Fruit fly (Drosophila melanogaster) whole organism, embryonic: ENCODE measurements around the gene Ret.

Experiments
- Ada2b ChIP-seq: fragments of 200-800 bp; sonication (Bioruptor generic); IDR thresholded peaks from 2 replicates; pipeline ENCODE4 v1.3.6; 2022; ENCODE audit warnings: missing biosample characterization, missing genetic modification characterization
- Atf6 ChIP-seq: fragments of 200-800 bp; sonication (Bioruptor generic); IDR thresholded peaks from 2 replicates; pipeline ENCODE4 v1.3.6; 2022; ENCODE audit warnings: missing biosample characterization, missing genetic modification characterization
- BEAF-32 ChIP-seq: fragments of 200-800 bp; sonication (Bioruptor generic); optimal IDR thresholded peaks from 3 replicates; lab custom pipeline; 2017; ENCODE audit warnings: missing biosample characterization, missing genetic modification characterization, mild to moderate bottlenecking, moderate library complexity, missing genetic modification reagents
- CG10321 ChIP-seq: fragments of 200-800 bp; sonication (Bioruptor generic); IDR thresholded peaks from 2 replicates; pipeline ENCODE4 v1.3.6; 2022; ENCODE audit warnings: missing biosample characterization, missing genetic modification characterization
- CG12769 ChIP-seq: fragments of 200-800 bp; sonication (Bioruptor generic); optimal IDR thresholded peaks from 2 replicates; lab custom pipeline; 2019; ENCODE audit warnings: missing biosample characterization, mild to moderate bottlenecking, missing genetic modification characterization, moderate library complexity
- CG12942 ChIP-seq: fragments of 200-800 bp; sonication (Bioruptor generic); optimal IDR thresholded peaks from 3 replicates; lab custom pipeline; 2016; ENCODE audit warnings: missing biosample characterization, missing genetic modification characterization
- CG16813 ChIP-seq: fragments of 200-800 bp; sonication (Bioruptor generic); IDR thresholded peaks from 3 replicates; pipeline ENCODE4 v1.3.6; 2022; ENCODE audit warnings: missing biosample characterization, missing genetic modification characterization; ENCODE audit not compliant: partially characterized antibody
- CG17829 ChIP-seq: fragments of 200-800 bp; optimal IDR thresholded peaks from 2 replicates; lab custom pipeline; 2019; ENCODE audit warnings: missing biosample characterization, mild to moderate bottlenecking, missing genetic modification characterization, moderate library complexity
- CG2199 ChIP-seq: fragments of 200-800 bp; sonication (Bioruptor generic); IDR thresholded peaks from 3 replicates; pipeline ENCODE4 v1.3.6; 2022; ENCODE audit warnings: missing biosample characterization, missing genetic modification characterization
- CG2889 ChIP-seq: fragments of 200-800 bp; sonication (Bioruptor generic); IDR thresholded peaks from 3 replicates; pipeline ENCODE4 v1.3.6; 2022; ENCODE audit warnings: missing biosample characterization, missing genetic modification characterization
- CG30403 ChIP-seq: fragments of 200-800 bp; sonication (Bioruptor generic); optimal IDR thresholded peaks from 3 replicates; lab custom pipeline; 2016; ENCODE audit warnings: missing biosample characterization, missing genetic modification characterization
- CG30431 ChIP-seq: fragments of 200-800 bp; sonication (Bioruptor generic); optimal IDR thresholded peaks from 2 replicates; lab custom pipeline; 2017; ENCODE audit warnings: missing biosample characterization, missing genetic modification characterization
- CG32767 ChIP-seq: fragments of 200-800 bp; sonication (Bioruptor generic); IDR thresholded peaks from 2 replicates; pipeline ENCODE4 v1.3.6; 2022; ENCODE audit warnings: missing biosample characterization, missing genetic modification characterization
- CG3847 ChIP-seq: fragments of 200-800 bp; sonication (Bioruptor generic); IDR thresholded peaks from 2 replicates; pipeline ENCODE4 v1.3.6; 2022; ENCODE audit warnings: missing biosample characterization, missing genetic modification characterization
- CG3995 ChIP-seq: fragments of 200-800 bp; sonication (Bioruptor generic); optimal IDR thresholded peaks from 3 replicates; lab custom pipeline; 2016; ENCODE audit warnings: missing biosample characterization, missing genetic modification characterization
- CG4360 ChIP-seq: fragments of 200-800 bp; sonication (Bioruptor generic); IDR thresholded peaks from 2 replicates; pipeline ENCODE4 v1.3.6; 2022; ENCODE audit warnings: missing biosample characterization, missing genetic modification characterization
- CG4617 ChIP-seq: fragments of 200-800 bp; sonication (Bioruptor generic); optimal IDR thresholded peaks from 3 replicates; lab custom pipeline; 2016; ENCODE audit warnings: missing biosample characterization, missing genetic modification characterization, borderline replicate concordance
- CG8765 ChIP-seq: fragments of 200-800 bp; sonication (Bioruptor generic); IDR thresholded peaks from 2 replicates; pipeline ENCODE4 v1.3.6; 2022; ENCODE audit warnings: missing biosample characterization, missing genetic modification characterization
- Dll ChIP-seq: fragments of 200-800 bp; sonication (Bioruptor generic); IDR thresholded peaks from 4 replicates; pipeline ENCODE4 v1.3.6; 2022; ENCODE audit warnings: missing biosample characterization, missing genetic modification characterization; ENCODE audit not compliant: partially characterized antibody
- Eip74EF ChIP-seq, 2 experiments: fragments of 200-800 bp in 1 of 2; fragments of >200 bp in 1 of 2; sonication (Bioruptor generic) in 1 of 2; optimal IDR thresholded peaks; 2 replicates each; lab custom pipeline; 2017 to 2019; ENCODE audit warnings: missing biosample characterization in 2 of 2, missing genetic modification characterization in 2 of 2, mild to moderate bottlenecking in 1 of 2, moderate library complexity in 1 of 2
- Ets65A ChIP-seq: fragments of 200-800 bp; sonication (Bioruptor generic); peaks from one replicate; lab custom pipeline; 2016; ENCODE audit warnings: missing biosample characterization, missing genetic modification characterization
- Gug ChIP-seq: fragments of 200-800 bp; sonication (Bioruptor generic); IDR thresholded peaks from 4 replicates; pipeline ENCODE4 v1.3.6; 2022; ENCODE audit warnings: missing biosample characterization, missing genetic modification characterization
- HLHmδ ChIP-seq: fragments of 200-800 bp; sonication (Bioruptor generic); optimal IDR thresholded peaks from 2 replicates; lab custom pipeline; 2018; ENCODE audit warnings: missing biosample characterization, mild to moderate bottlenecking, missing genetic modification characterization, moderate library complexity
- Hmx ChIP-seq: fragments of 200-800 bp; sonication (Bioruptor generic); optimal IDR thresholded peaks from 2 replicates; lab custom pipeline; 2016; ENCODE audit warnings: missing biosample characterization, missing genetic modification characterization
- Hr78 ChIP-seq, 2 experiments: fragments of 200-800 bp in 1 of 2; fragments of >200 bp in 1 of 2; sonication (Bioruptor generic) in 1 of 2; optimal IDR thresholded peaks; 2 replicates each; lab custom pipeline; 2017 to 2019; ENCODE audit warnings: missing biosample characterization in 2 of 2, missing genetic modification characterization in 2 of 2, mild to moderate bottlenecking in 1 of 2, moderate library complexity in 1 of 2
- Mad ChIP-seq: fragments of 200-800 bp; sonication (Bioruptor generic); optimal IDR thresholded peaks from 2 replicates; lab custom pipeline; 2016; ENCODE audit warnings: missing biosample characterization, missing genetic modification characterization
- Med ChIP-seq: fragments of 200-800 bp; sonication (Bioruptor generic); peaks from one replicate; lab custom pipeline; 2016; ENCODE audit warnings: missing biosample characterization, missing genetic modification characterization, mild to moderate bottlenecking, inconsistent platforms, moderate library complexity
- NFAT ChIP-seq: fragments of 200-800 bp; sonication (Bioruptor generic); IDR thresholded peaks from 2 replicates; pipeline ENCODE4 v1.3.6; 2022; ENCODE audit warnings: missing biosample characterization, missing genetic modification characterization
- Nf-YC ChIP-seq: fragments of 200-800 bp; optimal IDR thresholded peaks from 3 replicates; lab custom pipeline; 2019; ENCODE audit warnings: missing biosample characterization, mild to moderate bottlenecking, missing genetic modification characterization, moderate library complexity
- Sox102F ChIP-seq: fragments of 200-800 bp; sonication (Bioruptor generic); optimal IDR thresholded peaks from 2 replicates; lab custom pipeline; 2018; ENCODE audit warnings: missing biosample characterization, mild to moderate bottlenecking, missing genetic modification characterization, moderate library complexity
- bowl ChIP-seq: fragments of 200-800 bp; sonication (Bioruptor generic); IDR thresholded peaks from 2 replicates; pipeline ENCODE4 v1.3.6; 2022; ENCODE audit warnings: missing biosample characterization, missing genetic modification characterization
- btn ChIP-seq: fragments of 200-800 bp; sonication (Bioruptor generic); optimal IDR thresholded peaks from 2 replicates; lab custom pipeline; 2016; ENCODE audit warnings: missing biosample characterization, missing genetic modification characterization
- chinmo ChIP-seq: fragments of 200-800 bp; sonication (Bioruptor generic); IDR thresholded peaks from 4 replicates; pipeline ENCODE4 v1.3.6; 2022; ENCODE audit warnings: missing biosample characterization, missing genetic modification characterization; ENCODE audit not compliant: partially characterized antibody
- chm ChIP-seq: fragments of 200-800 bp; sonication (Bioruptor generic); IDR thresholded peaks from 2 replicates; pipeline ENCODE4 v1.3.6; 2022; ENCODE audit warnings: missing biosample characterization, missing genetic modification characterization
- esg ChIP-seq: fragments of 200-800 bp; sonication (Bioruptor generic); conservative IDR thresholded peaks from 2 replicates; pipeline ENCODE4 v1.3.6; 2022; ENCODE audit warnings: missing biosample characterization, missing genetic modification characterization
- eve ChIP-seq, 2 experiments: fragments of >200 bp; optimal IDR thresholded peaks; 2 replicates each; lab custom pipeline; 2017; ENCODE audit warnings: missing biosample characterization in 2 of 2, missing genetic modification characterization in 2 of 2
- eyg ChIP-seq: fragments of 200-800 bp; sonication (Bioruptor generic); optimal IDR thresholded peaks from 3 replicates; lab custom pipeline; 2016; ENCODE audit warnings: missing biosample characterization, missing genetic modification characterization
- ftz-f1 ChIP-seq: fragments of 200-800 bp; sonication (Bioruptor generic); optimal IDR thresholded peaks from 2 replicates; lab custom pipeline; 2016; ENCODE audit warnings: missing biosample characterization, missing genetic modification characterization
- hkb ChIP-seq, 2 experiments: fragments of 200-800 bp in 1 of 2; fragments of >200 bp in 1 of 2; sonication (Bioruptor generic) in 1 of 2; IDR thresholded peaks in 1 of 2; optimal IDR thresholded peaks in 1 of 2; 2 replicates each; pipeline versions ENCODE4 v1.3.6 to Lab custom; 2017 to 2022; ENCODE audit warnings: missing biosample characterization in 1 of 2, missing genetic modification characterization in 1 of 2
- kah ChIP-seq: fragments of 200-800 bp; sonication (Bioruptor generic); optimal IDR thresholded peaks from 2 replicates; lab custom pipeline; 2018; ENCODE audit warnings: missing biosample characterization, mild to moderate bottlenecking, missing genetic modification characterization
- mirr ChIP-seq: fragments of 200-800 bp; sonication (Bioruptor generic); optimal IDR thresholded peaks from 3 replicates; lab custom pipeline; 2018; ENCODE audit warnings: missing biosample characterization, mild to moderate bottlenecking, missing genetic modification characterization
- onecut ChIP-seq: fragments of 200-800 bp; sonication (Bioruptor generic); IDR thresholded peaks from 2 replicates; pipeline ENCODE4 v1.3.6; 2022; ENCODE audit warnings: missing biosample characterization, missing genetic modification characterization
- pros ChIP-seq: fragments of 200-800 bp; sonication (Bioruptor generic); optimal IDR thresholded peaks from 3 replicates; lab custom pipeline; 2019; ENCODE audit warnings: missing biosample characterization, mild to moderate bottlenecking, missing genetic modification characterization, moderate library complexity
- sens ChIP-seq: fragments of 200-800 bp; sonication (Bioruptor generic); peaks from one replicate; lab custom pipeline; 2016; ENCODE audit warnings: missing biosample characterization, missing genetic modification characterization
- sr ChIP-seq: fragments of 200-800 bp; sonication (Bioruptor generic); IDR thresholded peaks from 3 replicates; pipeline ENCODE4 v1.3.6; 2022; ENCODE audit warnings: missing biosample characterization, missing genetic modification characterization
- sug ChIP-seq: fragments of 200-800 bp; optimal IDR thresholded peaks from 2 replicates; lab custom pipeline; 2019; ENCODE audit warnings: missing biosample characterization, mild to moderate bottlenecking, missing genetic modification characterization, moderate library complexity
- tx ChIP-seq: fragments of 200-800 bp; sonication (Bioruptor generic); optimal IDR thresholded peaks from 2 replicates; lab custom pipeline; 2016; ENCODE audit warnings: missing biosample characterization, missing genetic modification characterization
- zfh2 ChIP-seq: fragments of 200-800 bp; sonication (Bioruptor generic); optimal IDR thresholded peaks from 2 replicates; lab custom pipeline; 2016; ENCODE audit warnings: missing biosample characterization, missing genetic modification characterization

The Ret gene

DNA sequence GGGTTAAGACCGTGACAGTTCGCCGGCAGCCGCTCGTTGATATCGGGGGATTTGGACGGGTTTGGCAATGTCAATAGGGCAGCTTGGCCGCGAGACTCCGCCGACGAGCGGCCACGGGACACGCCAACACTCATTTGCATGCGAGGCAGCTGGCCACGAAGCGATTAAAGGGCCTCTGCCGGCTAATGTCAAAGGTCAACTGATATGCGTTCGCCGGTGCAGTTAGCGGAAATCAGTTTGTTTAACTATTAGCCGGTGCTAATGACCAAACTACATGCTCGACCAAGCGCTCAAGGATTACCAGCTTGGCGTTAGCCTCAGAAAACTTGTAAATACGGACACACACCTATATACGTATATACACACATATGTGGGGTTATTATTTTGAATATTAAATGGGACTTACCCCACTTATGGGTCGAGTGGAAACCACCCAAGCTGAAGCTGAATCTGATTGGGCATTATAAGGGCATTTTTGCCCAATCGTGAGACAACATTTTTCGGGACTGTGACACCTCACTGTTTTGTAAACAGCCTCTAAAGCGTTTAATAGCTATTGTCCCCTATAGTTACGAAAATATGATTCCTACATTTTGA lies 35.9 kb upstream of the Ret start:
- no peak for TF ChIP-seq tx
- peak; percentile 5 for TF ChIP-seq Ets65A
- TF ChIP-seq CG12769 = peak; percentile 21
- TF ChIP-seq esg (GFP tag; lab: Robert Waterston, UW) = no peak
- no peak for TF ChIP-seq Sox102F (GFP tag; lab: Kevin White, UChicago)
- 0 out of 2 replicates have a peak, but pooled peaks have one; percentile 10 for TF ChIP-seq NFAT (GFP tag; lab: Robert Waterston, UW)
- no peak for TF ChIP-seq eyg (GFP tag; lab: Kevin White, UChicago)
- peak; percentile 42 for TF ChIP-seq ftz-f1 (GFP tag; lab: Kevin White, UChicago)
- peak; percentile 75; the same call in 1 of the 4 replicates for TF ChIP-seq chinmo (GFP tag; lab: Robert Waterston, UW)
- no peak for TF ChIP-seq sr (GFP tag; lab: Robert Waterston, UW)
- TF ChIP-seq CG8765 (GFP tag; lab: Robert Waterston, UW) = no peak
- no peak for TF ChIP-seq CG30403 (GFP tag; lab: Kevin White, UChicago)
- TF ChIP-seq Eip74EF (GFP tag; optimal IDR thresholded peaks at IDR 0.05; lab: Kevin White, UChicago) = peak in 1 of 2 experiments; percentile 35
- TF ChIP-seq Ada2b (GFP tag; lab: Robert Waterston, UW) = no peak
- TF ChIP-seq CG30431 = no peak
- peak; percentile 8 for TF ChIP-seq pros (GFP tag; lab: Kevin White, UChicago)
- TF ChIP-seq CG10321 (GFP tag; lab: Robert Waterston, UW) = no peak
- TF ChIP-seq CG17829 (tag; lab: Kevin White, UChicago) = no peak
- TF ChIP-seq Nf-YC (tag; lab: Kevin White, UChicago) = peak; percentile 51
- TF ChIP-seq Hr78 (GFP tag; optimal IDR thresholded peaks at IDR 0.05; lab: Kevin White, UChicago) = peak in 1 of 2 experiments; percentile 98
- TF ChIP-seq kah (GFP tag; lab: Kevin White, UChicago) = no peak
- TF ChIP-seq CG4360 (GFP tag; lab: Robert Waterston, UW) = 0 out of 2 replicates have a peak, but pooled peaks have one; percentile 8
- peak; percentile 49 for TF ChIP-seq sens (GFP tag; lab: Kevin White, UChicago)
- no peak for TF ChIP-seq CG16813 (GFP tag; lab: Robert Waterston, UW)
- TF ChIP-seq CG12942 (GFP tag; lab: Kevin White, UChicago) = no peak
- TF ChIP-seq CG3847 (GFP tag; lab: Robert Waterston, UW) = 0 out of 2 replicates have a peak, but pooled peaks have one; percentile 14
- TF ChIP-seq Med (GFP tag; lab: Kevin White, UChicago) = peak; percentile 3
- TF ChIP-seq CG3995 (GFP tag; lab: Kevin White, UChicago) = no peak
- no peak for TF ChIP-seq zfh2 (GFP tag; lab: Kevin White, UChicago)
- no peak for TF ChIP-seq Hmx (GFP tag; lab: Kevin White, UChicago)
- 0 out of 4 replicates have a peak, but pooled peaks have one; percentile 12 for TF ChIP-seq Dll (GFP tag; lab: Robert Waterston, UW)

DNA sequence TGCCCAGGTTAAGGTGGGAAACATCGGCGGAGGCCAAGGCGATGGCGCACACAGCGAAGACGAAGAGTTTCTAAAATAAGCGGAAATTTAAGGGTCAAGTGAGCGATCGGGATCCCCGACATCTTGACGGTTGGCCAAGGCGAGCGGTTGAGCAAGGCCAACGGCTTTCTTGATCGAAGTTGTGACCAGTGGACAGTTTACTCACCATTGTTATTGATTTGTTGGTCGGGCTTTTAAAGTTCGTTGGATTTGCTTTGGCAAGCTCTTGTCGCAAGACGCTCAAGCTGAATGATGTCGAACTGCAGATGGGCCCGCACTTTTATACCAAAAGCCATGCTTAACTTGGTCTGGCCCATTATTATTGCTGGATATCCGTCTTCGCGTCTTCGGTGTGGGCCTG lies 34.9 kb upstream of the Ret start:
- TF ChIP-seq CG2199 (0 out of 3 replicates have a peak, but pooled peaks have one; percentile 56), sug (tag; lab: Kevin White, UChicago) (no peak), CG2889 (GFP tag; lab: Robert Waterston, UW) (0 out of 3 replicates have a peak, but pooled peaks have one; percentile 5), chm (GFP tag; lab: Robert Waterston, UW) (0 out of 2 replicates have a peak, but pooled peaks have one; percentile 32), ftz-f1 (GFP tag; lab: Kevin White, UChicago) (peak; percentile 16), Med (GFP tag; lab: Kevin White, UChicago) (peak; percentile 52), Ets65A (no peak), mirr (GFP tag; lab: Kevin White, UChicago) (no peak), onecut (GFP tag; lab: Robert Waterston, UW) (peak; percentile 27; the same call in 1 of the 2 replicates), pros (GFP tag; lab: Kevin White, UChicago) (peak; percentile 96), HLHmδ (GFP tag; lab: Kevin White, UChicago) (no peak), Sox102F (GFP tag; lab: Kevin White, UChicago) (no peak), CG12769 (no peak), Atf6 (GFP tag; lab: Robert Waterston, UW) (no peak), btn (GFP tag; lab: Kevin White, UChicago) (no peak), hkb (optimal IDR thresholded peaks at IDR 0.05; lab: Kevin White, UChicago) (no peak), hkb (GFP tag; IDR thresholded peaks at IDR 0.05; lab: Robert Waterston, UW) (no peak), Gug (GFP tag; lab: Robert Waterston, UW) (no peak), bowl (GFP tag; lab: Robert Waterston, UW) (peak; percentile 22; the same call in 1 of the 2 replicates), CG4617 (GFP tag; lab: Kevin White, UChicago) (no peak), CG32767 (GFP tag; lab: Robert Waterston, UW) (no peak), Mad (GFP tag; lab: Kevin White, UChicago) (no peak), BEAF-32 (GFP tag; lab: Kevin White, UChicago) (no peak), eve (GFP tag; optimal IDR thresholded peaks at IDR 0.05; lab: Kevin White, UChicago) (no peak), tx (no peak)
